Fruit fly (Drosophila melanogaster) whole organism, embryonic: Measurements from ENCODE around the gene wapl.

Source experiments
- Ada2b ChIP-seq: fragments of 200-800 bp; sonication (Bioruptor generic); IDR thresholded peaks from 2 replicates; pipeline ENCODE4 v1.3.6; 2022; ENCODE audit warnings: missing biosample characterization, missing genetic modification characterization
- Bgb ChIP-seq: fragments of 200-800 bp; sonication (Bioruptor generic); IDR thresholded peaks from 2 replicates; pipeline ENCODE4 v1.3.6; 2022; ENCODE audit warnings: missing biosample characterization, missing genetic modification characterization; ENCODE audit not compliant: partially characterized antibody
- Bteb2 ChIP-seq: fragments of 200-800 bp; sonication (Bioruptor generic); optimal IDR thresholded peaks from 2 replicates; lab custom pipeline; 2016; ENCODE audit warnings: missing biosample characterization, missing genetic modification characterization
- CG10979 ChIP-seq: fragments of 200-800 bp; sonication (Bioruptor generic); optimal IDR thresholded peaks from 2 replicates; lab custom pipeline; 2018; ENCODE audit warnings: missing biosample characterization, mild to moderate bottlenecking, missing genetic modification characterization, moderate library complexity
- CG11085 ChIP-seq: fragments of 200-800 bp; sonication (Bioruptor generic); IDR thresholded peaks from 2 replicates; pipeline ENCODE4 v1.3.6; 2022; ENCODE audit warnings: missing biosample characterization, missing genetic modification characterization
- CG14014 ChIP-seq: fragments of 200-800 bp; sonication (Bioruptor generic); IDR thresholded peaks from 2 replicates; pipeline ENCODE4 v1.3.6; 2022; ENCODE audit warnings: missing biosample characterization, missing genetic modification characterization
- CG14667 ChIP-seq: fragments of 200-800 bp; sonication (Bioruptor generic); IDR thresholded peaks from 2 replicates; pipeline ENCODE4 v1.3.6; 2022; ENCODE audit warnings: missing biosample characterization, missing genetic modification characterization
- CG18476 ChIP-seq: fragments of 200-800 bp; sonication (Bioruptor generic); optimal IDR thresholded peaks from 2 replicates; lab custom pipeline; 2016; ENCODE audit warnings: missing biosample characterization, mild to moderate bottlenecking, missing genetic modification characterization
- CG2129 ChIP-seq: fragments of 200-800 bp; sonication (Bioruptor generic); IDR thresholded peaks from 2 replicates; pipeline ENCODE4 v1.3.6; 2022; ENCODE audit warnings: missing biosample characterization, missing genetic modification characterization; ENCODE audit not compliant: partially characterized antibody
- CG2678 ChIP-seq: fragments of 200-800 bp; sonication (Bioruptor generic); optimal IDR thresholded peaks from 3 replicates; lab custom pipeline; 2019; ENCODE audit warnings: missing biosample characterization, mild to moderate bottlenecking, missing genetic modification characterization, moderate library complexity
- CG30403 ChIP-seq: fragments of 200-800 bp; sonication (Bioruptor generic); optimal IDR thresholded peaks from 3 replicates; lab custom pipeline; 2016; ENCODE audit warnings: missing biosample characterization, missing genetic modification characterization
- CG34376 ChIP-seq: fragments of 200-800 bp; sonication (Bioruptor generic); optimal IDR thresholded peaks from 2 replicates; lab custom pipeline; 2018; ENCODE audit warnings: missing biosample characterization, mild to moderate bottlenecking, missing genetic modification characterization
- CG3838 ChIP-seq: fragments of 200-800 bp; sonication (Bioruptor generic); optimal IDR thresholded peaks from 3 replicates; lab custom pipeline; 2016; ENCODE audit warnings: missing biosample characterization, missing genetic modification characterization
- CG4617 ChIP-seq: fragments of 200-800 bp; sonication (Bioruptor generic); optimal IDR thresholded peaks from 3 replicates; lab custom pipeline; 2016; ENCODE audit warnings: missing biosample characterization, missing genetic modification characterization, borderline replicate concordance
- CG6175 ChIP-seq: fragments of 200-800 bp; sonication (Bioruptor generic); IDR thresholded peaks from 3 replicates; pipeline ENCODE4 v1.3.6; 2022; ENCODE audit warnings: missing biosample characterization, missing genetic modification characterization
- CG6254 ChIP-seq: fragments of 200-800 bp; sonication (Bioruptor generic); optimal IDR thresholded peaks from 3 replicates; lab custom pipeline; 2017; ENCODE audit warnings: mild to moderate bottlenecking, missing biosample characterization, missing genetic modification reagents, missing genetic modification characterization
- D19B ChIP-seq: fragments of 200-800 bp; sonication (Bioruptor generic); optimal IDR thresholded peaks from 2 replicates; lab custom pipeline; 2017; ENCODE audit warnings: missing biosample characterization, mild to moderate bottlenecking, missing genetic modification characterization
- Dref ChIP-seq: fragments of 200-800 bp; sonication (Bioruptor generic); IDR thresholded peaks from 2 replicates; pipeline ENCODE4 v1.3.6; 2022; ENCODE audit warnings: missing biosample characterization, missing genetic modification characterization
- ERR ChIP-seq: fragments of 200-800 bp; sonication (Bioruptor generic); optimal IDR thresholded peaks from 2 replicates; lab custom pipeline; 2016; ENCODE audit warnings: missing biosample characterization, missing genetic modification characterization
- HLH4C ChIP-seq: fragments of 200-800 bp; sonication (Bioruptor generic); IDR thresholded peaks from 3 replicates; pipeline ENCODE4 v1.3.6; 2022; ENCODE audit warnings: missing biosample characterization, missing genetic modification characterization; ENCODE audit not compliant: partially characterized antibody
- HLHmδ ChIP-seq: fragments of 200-800 bp; sonication (Bioruptor generic); optimal IDR thresholded peaks from 2 replicates; lab custom pipeline; 2018; ENCODE audit warnings: missing biosample characterization, mild to moderate bottlenecking, missing genetic modification characterization, moderate library complexity
- HmgZ ChIP-seq: fragments of 200-800 bp; sonication (Bioruptor generic); optimal IDR thresholded peaks from 2 replicates; lab custom pipeline; 2018; ENCODE audit warnings: missing biosample characterization, mild to moderate bottlenecking, missing genetic modification characterization
- Hsf ChIP-seq: fragments of 200-800 bp; sonication (Bioruptor generic); optimal IDR thresholded peaks from 3 replicates; lab custom pipeline; 2016; ENCODE audit warnings: missing biosample characterization, missing genetic modification characterization
- Mad ChIP-seq: fragments of 200-800 bp; sonication (Bioruptor generic); optimal IDR thresholded peaks from 2 replicates; lab custom pipeline; 2016; ENCODE audit warnings: missing biosample characterization, missing genetic modification characterization
- Max ChIP-seq: fragments of 200-800 bp; sonication (Bioruptor generic); optimal IDR thresholded peaks from 2 replicates; lab custom pipeline; 2016; ENCODE audit warnings: missing biosample characterization, mild to moderate bottlenecking, missing genetic modification characterization
- Rfx ChIP-seq: fragments of 200-800 bp; sonication (Bioruptor generic); IDR thresholded peaks from 2 replicates; pipeline ENCODE4 v1.3.6; 2022; ENCODE audit warnings: missing biosample characterization, missing genetic modification characterization
- Tbp ChIP-seq: fragments of >200 bp; optimal IDR thresholded peaks from 2 replicates; lab custom pipeline; 2018; ENCODE audit warnings: missing biosample characterization, missing genetic modification characterization
- al ChIP-seq: fragments of 200-800 bp; sonication (Bioruptor generic); IDR thresholded peaks from 2 replicates; pipeline ENCODE4 v1.3.6; 2022; ENCODE audit warnings: missing biosample characterization, missing genetic modification characterization
- cas ChIP-seq: fragments of 200-800 bp; sonication (Bioruptor generic); IDR thresholded peaks from 2 replicates; pipeline ENCODE4 v1.3.6; 2022; ENCODE audit warnings: missing biosample characterization, missing genetic modification characterization
- caup ChIP-seq: fragments of 200-800 bp; sonication (Bioruptor generic); optimal IDR thresholded peaks from 3 replicates; lab custom pipeline; 2017; ENCODE audit warnings: missing biosample characterization, mild to moderate bottlenecking, missing genetic modification characterization, moderate library complexity; ENCODE audit not compliant: severe bottlenecking
- chif ChIP-seq, 2 experiments: fragments of 200-800 bp; sonication (Bioruptor generic); optimal IDR thresholded peaks; 3 replicates each; lab custom pipeline; 2016; ENCODE audit warnings: missing biosample characterization in 2 of 2, missing genetic modification characterization in 2 of 2
- crol ChIP-seq: fragments of 200-800 bp; sonication (Bioruptor generic); IDR thresholded peaks from 2 replicates; pipeline ENCODE4 v1.3.6; 2022; ENCODE audit warnings: missing biosample characterization, missing genetic modification characterization
- dm ChIP-seq: fragments of 200-800 bp; sonication (Bioruptor generic); optimal IDR thresholded peaks from 3 replicates; lab custom pipeline; 2016; ENCODE audit warnings: missing biosample characterization, missing genetic modification characterization
- esg ChIP-seq: fragments of 200-800 bp; sonication (Bioruptor generic); conservative IDR thresholded peaks from 2 replicates; pipeline ENCODE4 v1.3.6; 2022; ENCODE audit warnings: missing biosample characterization, missing genetic modification characterization
- exex ChIP-seq: fragments of 200-800 bp; sonication (Bioruptor generic); optimal IDR thresholded peaks from 4 replicates; lab custom pipeline; 2018; ENCODE audit warnings: missing biosample characterization, mild to moderate bottlenecking, missing genetic modification characterization, moderate library complexity
- fd96Cb ChIP-seq: fragments of 200-800 bp; sonication (Bioruptor generic); optimal IDR thresholded peaks from 2 replicates; lab custom pipeline; 2018; ENCODE audit warnings: missing biosample characterization, mild to moderate bottlenecking, missing genetic modification characterization, moderate library complexity
- gce ChIP-seq: fragments of 200-800 bp; sonication (Bioruptor generic); IDR thresholded peaks from 3 replicates; pipeline ENCODE4 v1.3.6; 2022; ENCODE audit warnings: missing biosample characterization, missing genetic modification characterization
- gsb-n ChIP-seq: fragments of 200-800 bp; sonication (Bioruptor generic); optimal IDR thresholded peaks from 3 replicates; lab custom pipeline; 2018; ENCODE audit warnings: missing biosample characterization, mild to moderate bottlenecking, missing genetic modification characterization
- hkb ChIP-seq, 2 experiments: fragments of 200-800 bp in 1 of 2; fragments of >200 bp in 1 of 2; sonication (Bioruptor generic) in 1 of 2; IDR thresholded peaks in 1 of 2; optimal IDR thresholded peaks in 1 of 2; 2 replicates each; pipeline versions ENCODE4 v1.3.6 to Lab custom; 2017 to 2022; ENCODE audit warnings: missing biosample characterization in 1 of 2, missing genetic modification characterization in 1 of 2
- jing ChIP-seq: fragments of 200-800 bp; sonication (Bioruptor generic); optimal IDR thresholded peaks from 2 replicates; lab custom pipeline; 2018; ENCODE audit warnings: missing biosample characterization, mild to moderate bottlenecking, missing genetic modification characterization
- kah ChIP-seq: fragments of 200-800 bp; sonication (Bioruptor generic); optimal IDR thresholded peaks from 2 replicates; lab custom pipeline; 2018; ENCODE audit warnings: missing biosample characterization, mild to moderate bottlenecking, missing genetic modification characterization
- mirr ChIP-seq: fragments of 200-800 bp; sonication (Bioruptor generic); optimal IDR thresholded peaks from 3 replicates; lab custom pipeline; 2018; ENCODE audit warnings: missing biosample characterization, mild to moderate bottlenecking, missing genetic modification characterization
- nau ChIP-seq: fragments of 200-800 bp; sonication (Bioruptor generic); optimal IDR thresholded peaks from 3 replicates; lab custom pipeline; 2017; ENCODE audit warnings: missing biosample characterization, mild to moderate bottlenecking, missing genetic modification characterization, missing genetic modification reagents
- oc ChIP-seq: fragments of 200-800 bp; sonication (Bioruptor generic); optimal IDR thresholded peaks from 2 replicates; lab custom pipeline; 2018; ENCODE audit warnings: missing biosample characterization, mild to moderate bottlenecking, missing genetic modification characterization, moderate library complexity
- peb ChIP-seq: fragments of 200-800 bp; sonication (Bioruptor generic); IDR thresholded peaks from 2 replicates; pipeline ENCODE4 v1.3.6; 2022; ENCODE audit warnings: missing biosample characterization, missing genetic modification characterization
- row ChIP-seq: fragments of 200-800 bp; sonication (Bioruptor generic); IDR thresholded peaks from 3 replicates; pipeline ENCODE4 v1.3.6; 2022; ENCODE audit warnings: missing biosample characterization, missing genetic modification characterization
- sisA ChIP-seq: fragments of 200-800 bp; sonication (Bioruptor generic); IDR thresholded peaks from 2 replicates; pipeline ENCODE4 v1.3.6; 2022; ENCODE audit warnings: missing biosample characterization, missing genetic modification characterization
- stc ChIP-seq: fragments of 200-800 bp; sonication (Bioruptor generic); IDR thresholded peaks from 2 replicates; pipeline ENCODE4 v1.3.6; 2022; ENCODE audit warnings: missing biosample characterization, missing genetic modification characterization
- usp ChIP-seq: fragments of >200 bp; optimal IDR thresholded peaks from 2 replicates; lab custom pipeline; 2017; ENCODE audit warnings: missing biosample characterization, missing genetic modification characterization
- vvl ChIP-seq: fragments of 200-800 bp; sonication (Bioruptor generic); IDR thresholded peaks from 2 replicates; pipeline ENCODE4 v1.3.6; 2022; ENCODE audit warnings: missing biosample characterization, missing genetic modification characterization
- wek ChIP-seq: fragments of 200-800 bp; sonication (Bioruptor generic); optimal IDR thresholded peaks from 3 replicates; lab custom pipeline; 2018; ENCODE audit warnings: missing biosample characterization, mild to moderate bottlenecking, missing genetic modification characterization, moderate library complexity

Gene wapl

DNA sequence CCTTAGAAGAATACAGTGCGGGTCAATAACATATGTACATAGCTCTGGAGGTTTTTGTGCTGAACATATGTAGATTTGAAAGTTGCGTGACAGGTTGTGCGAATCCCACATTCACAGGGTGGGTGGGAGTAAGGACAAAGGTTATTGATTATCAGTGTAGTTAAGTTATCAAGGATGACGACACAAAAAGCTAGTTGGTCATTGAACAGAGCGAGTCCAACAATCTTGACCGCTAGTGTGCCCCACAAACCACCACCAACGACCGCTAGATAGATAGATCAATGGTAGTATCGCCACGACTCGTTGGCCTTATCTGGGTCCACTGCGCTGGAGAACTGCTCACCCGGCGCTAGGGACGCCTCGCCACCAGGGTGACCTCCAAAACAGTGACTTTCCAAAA is 12.2 kb downstream of the wapl start (continued):
- TF ChIP-seq CG14667 (GFP tag; lab: Robert Waterston, UW) (no peak), mirr (GFP tag; lab: Kevin White, UChicago) (no peak), gce (GFP tag; lab: Robert Waterston, UW) (no peak), oc (tag; lab: Kevin White, UChicago) (no peak), CG14014 (GFP tag; lab: Robert Waterston, UW) (0 out of 2 replicates have a peak, but pooled peaks have one; percentile 7), dm (GFP tag; lab: Kevin White, UChicago) (no peak), CG30403 (GFP tag; lab: Kevin White, UChicago) (no peak), Tbp (GFP tag; lab: Kevin White, UChicago) (no peak), Ada2b (no peak), Rfx (GFP tag; lab: Robert Waterston, UW) (no peak), usp (GFP tag; lab: Kevin White, UChicago) (no peak), sisA (GFP tag; lab: Robert Waterston, UW) (no peak), gsb-n (tag; lab: Kevin White, UChicago) (no peak), Hsf (no peak), CG6254 (no peak), crol (no peak), peb (GFP tag; lab: Robert Waterston, UW) (no peak), D19B (GFP tag; lab: Kevin White, UChicago) (no peak), HLHmδ (GFP tag; lab: Kevin White, UChicago) (no peak), stc (GFP tag; lab: Robert Waterston, UW) (no peak), Bgb (GFP tag; lab: Robert Waterston, UW) (no peak), Max (GFP tag; lab: Kevin White, UChicago) (no peak), CG10979 (tag; lab: Kevin White, UChicago) (peak; percentile 20), Mad (GFP tag; lab: Kevin White, UChicago) (no peak), CG3838 (GFP tag; lab: Kevin White, UChicago) (no peak), kah (GFP tag; lab: Kevin White, UChicago) (no peak), fd96Cb (no peak), esg (GFP tag; lab: Robert Waterston, UW) (0 out of 2 replicates have a peak, but pooled peaks have one; percentile 23), Dref (GFP tag; lab: Robert Waterston, UW) (no peak), CG2129 (GFP tag; lab: Robert Waterston, UW) (no peak), cas (GFP tag; lab: Robert Waterston, UW) (no peak), ERR (GFP tag; lab: Kevin White, UChicago) (no peak), HLH4C (GFP tag; lab: Robert Waterston, UW) (no peak), wek (GFP tag; lab: Kevin White, UChicago) (no peak), CG4617 (GFP tag; lab: Kevin White, UChicago) (no peak), vvl (GFP tag; lab: Robert Waterston, UW) (peak; percentile 17; the same call in 1 of the 2 replicates), jing (GFP tag; lab: Kevin White, UChicago) (no peak), exex (tag; lab: Kevin White, UChicago) (no peak), CG2678 (tag; lab: Kevin White, UChicago) (no peak), hkb (optimal IDR thresholded peaks at IDR 0.05; lab: Kevin White, UChicago) (no peak), hkb (GFP tag; IDR thresholded peaks at IDR 0.05; lab: Robert Waterston, UW) (peak; percentile 38; the same call in 1 of the 2 replicates), CG34376 (no peak), al (no peak), Bteb2 (no peak), row (GFP tag; lab: Robert Waterston, UW) (no peak; the same call in 2 of the 3 replicates), chif (GFP tag; optimal IDR thresholded peaks at IDR 0.05; lab: Kevin White, UChicago) (no peak), CG11085 (GFP tag; lab: Robert Waterston, UW) (no peak), nau (no peak), caup (GFP tag; lab: Kevin White, UChicago) (no peak), CG18476 (GFP tag; lab: Kevin White, UChicago) (no peak), HmgZ (tag; lab: Kevin White, UChicago) (no peak), CG6175 (GFP tag; lab: Robert Waterston, UW) (no peak)
